Fruit fly (Drosophila melanogaster): ENCODE results near the gene Got2.

- TF ChIP-seq CG6854 (GFP tag; optimal IDR thresholded peaks at IDR 0.05): no peak
- TF ChIP-seq trem (tag; optimal IDR thresholded peaks at IDR 0.05): no peak
- TF ChIP-seq sr (GFP tag; IDR thresholded peaks at IDR 0.05): no peak
- no peak for TF ChIP-seq HLHmδ (GFP tag; optimal IDR thresholded peaks at IDR 0.05)
- TF ChIP-seq CG34376 (GFP tag; optimal IDR thresholded peaks at IDR 0.05): no peak
- TF ChIP-seq CkIIα-i1 (GFP tag; IDR thresholded peaks at IDR 0.05): no peak
These were observed 1.8 kb upstream of the Got2 start for dm6 chr2L:1989278-1989918.

All from whole organism, embryonic.